Fruit fly (Drosophila melanogaster) whole organism, embryonic: ENCODE results near the gene CG31687.

ENCODE experiments used
- ATbp ChIP-seq: fragments of 200-800 bp; sonication (Bioruptor generic); optimal IDR thresholded peaks from 2 replicates; lab custom pipeline; 2017; ENCODE audit warnings: missing biosample characterization, mild to moderate bottlenecking, missing genetic modification characterization, missing genetic modification reagents
- Antp ChIP-seq: fragments of 200-800 bp; sonication (Bioruptor generic); optimal IDR thresholded peaks from 3 replicates; lab custom pipeline; 2016; ENCODE audit warnings: missing biosample characterization, missing genetic modification characterization
- Awh ChIP-seq: fragments of 200-800 bp; sonication (Bioruptor generic); IDR thresholded peaks from 2 replicates; pipeline ENCODE4, ENCODE4 v1.3.6; 2022; ENCODE audit warnings: missing biosample characterization, missing genetic modification characterization
- Bdp1 ChIP-seq: fragments of 200-800 bp; sonication (Bioruptor generic); optimal IDR thresholded peaks from 3 replicates; lab custom pipeline; 2016; ENCODE audit warnings: missing biosample characterization, missing genetic modification characterization
- CG1024 ChIP-seq: fragments of 200-800 bp; sonication (Bioruptor generic); IDR thresholded peaks from 2 replicates; pipeline ENCODE4 v1.3.6; 2022; ENCODE audit warnings: missing biosample characterization, missing genetic modification characterization
- CG10959 ChIP-seq: fragments of 200-800 bp; sonication (Bioruptor generic); IDR thresholded peaks from 2 replicates; pipeline ENCODE4 v1.3.6; 2022; ENCODE audit warnings: missing biosample characterization, missing genetic modification characterization
- CG11398 ChIP-seq: fragments of 200-800 bp; sonication (Bioruptor generic); optimal IDR thresholded peaks from 2 replicates; lab custom pipeline; 2016; ENCODE audit warnings: missing biosample characterization, missing genetic modification characterization
- CG15601 ChIP-seq: fragments of 200-800 bp; sonication (Bioruptor generic); optimal IDR thresholded peaks from 3 replicates; lab custom pipeline; 2019; ENCODE audit warnings: missing biosample characterization, mild to moderate bottlenecking, missing genetic modification characterization, moderate library complexity
- CG1603 ChIP-seq: fragments of 200-800 bp; sonication (Bioruptor generic); optimal IDR thresholded peaks from 2 replicates; lab custom pipeline; 2019; ENCODE audit warnings: missing biosample characterization, mild to moderate bottlenecking, missing genetic modification characterization, moderate library complexity
- CG3407 ChIP-seq: fragments of 200-800 bp; sonication (Bioruptor generic); optimal IDR thresholded peaks from 2 replicates; lab custom pipeline; 2018; ENCODE audit warnings: missing biosample characterization, mild to moderate bottlenecking, missing genetic modification characterization
- CG34224 ChIP-seq: fragments of 200-800 bp; sonication (Bioruptor generic); IDR thresholded peaks from 3 replicates; pipeline ENCODE4 v1.3.6; 2022; ENCODE audit warnings: missing biosample characterization, missing genetic modification characterization; ENCODE audit not compliant: partially characterized antibody
- CG5953 ChIP-seq: fragments of 200-800 bp; sonication (Bioruptor generic); IDR thresholded peaks from 2 replicates; pipeline ENCODE4 v1.3.6; 2022; ENCODE audit warnings: missing biosample characterization, missing genetic modification characterization
- CG8290 ChIP-seq, 3 experiments: fragments of 200-800 bp; sonication (Bioruptor generic); optimal IDR thresholded peaks; 2 replicates each; lab custom pipeline; 2016 to 2019; ENCODE audit warnings: missing biosample characterization in 3 of 3, missing genetic modification characterization in 3 of 3, mild to moderate bottlenecking in 2 of 3, moderate library complexity in 1 of 3
- D19A ChIP-seq: fragments of 200-800 bp; optimal IDR thresholded peaks from 3 replicates; lab custom pipeline; 2019; ENCODE audit warnings: missing biosample characterization, mild to moderate bottlenecking, missing genetic modification characterization, moderate library complexity
- Dek ChIP-seq: fragments of 200-800 bp; sonication (Bioruptor generic); optimal IDR thresholded peaks from 3 replicates; lab custom pipeline; 2019; ENCODE audit warnings: missing biosample characterization, mild to moderate bottlenecking, missing genetic modification characterization, moderate library complexity
- Drgx ChIP-seq: fragments of 200-800 bp; sonication (Bioruptor generic); IDR thresholded peaks from 2 replicates; pipeline ENCODE4 v1.3.6; 2022; ENCODE audit warnings: missing biosample characterization, missing genetic modification characterization
- ERR ChIP-seq: fragments of 200-800 bp; sonication (Bioruptor generic); optimal IDR thresholded peaks from 2 replicates; lab custom pipeline; 2016; ENCODE audit warnings: missing biosample characterization, missing genetic modification characterization
- Ets65A ChIP-seq: fragments of 200-800 bp; sonication (Bioruptor generic); peaks from one replicate; lab custom pipeline; 2016; ENCODE audit warnings: missing biosample characterization, missing genetic modification characterization
- HLH3B ChIP-seq: fragments of 200-800 bp; sonication (Bioruptor generic); IDR thresholded peaks from 2 replicates; pipeline ENCODE4 v1.3.6; 2022; ENCODE audit warnings: missing biosample characterization, missing genetic modification characterization
- HLHmδ ChIP-seq: fragments of 200-800 bp; sonication (Bioruptor generic); optimal IDR thresholded peaks from 2 replicates; lab custom pipeline; 2018; ENCODE audit warnings: missing biosample characterization, mild to moderate bottlenecking, missing genetic modification characterization, moderate library complexity
- Lhr ChIP-seq: fragments of 200-800 bp; sonication (Bioruptor generic); optimal IDR thresholded peaks from 3 replicates; lab custom pipeline; 2017; ENCODE audit warnings: mild to moderate bottlenecking, missing biosample characterization, missing genetic modification reagents, missing genetic modification characterization
- MESR4 ChIP-seq: fragments of 200-800 bp; sonication (Bioruptor generic); optimal IDR thresholded peaks from 2 replicates; lab custom pipeline; 2018; ENCODE audit warnings: missing biosample characterization, mild to moderate bottlenecking, missing genetic modification characterization, moderate library complexity
- Med ChIP-seq: fragments of 200-800 bp; sonication (Bioruptor generic); peaks from one replicate; lab custom pipeline; 2016; ENCODE audit warnings: missing biosample characterization, missing genetic modification characterization, mild to moderate bottlenecking, inconsistent platforms, moderate library complexity
- Myb ChIP-seq: fragments of 200-800 bp; sonication (Bioruptor generic); optimal IDR thresholded peaks from 2 replicates; lab custom pipeline; 2016; ENCODE audit warnings: missing biosample characterization, missing genetic modification characterization
- Neu2 ChIP-seq: fragments of 200-800 bp; sonication (Bioruptor generic); optimal IDR thresholded peaks from 3 replicates; lab custom pipeline; 2016; ENCODE audit warnings: missing biosample characterization, missing genetic modification characterization, borderline replicate concordance
- Oaz ChIP-seq: fragments of 200-800 bp; sonication (Bioruptor generic); IDR thresholded peaks from 2 replicates; pipeline ENCODE4 v1.3.6; 2022; ENCODE audit warnings: missing biosample characterization, missing genetic modification characterization
- Opbp ChIP-seq: fragments of 200-800 bp; sonication (Bioruptor generic); IDR thresholded peaks from 3 replicates; pipeline ENCODE4 v1.3.6; 2022; ENCODE audit warnings: missing biosample characterization, missing genetic modification characterization; ENCODE audit not compliant: partially characterized antibody
- Tbp ChIP-seq: fragments of >200 bp; optimal IDR thresholded peaks from 2 replicates; lab custom pipeline; 2018; ENCODE audit warnings: missing biosample characterization, missing genetic modification characterization
- Xrp1 ChIP-seq: fragments of 200-800 bp; sonication (Bioruptor generic); IDR thresholded peaks from 2 replicates; pipeline ENCODE4 v1.3.6; 2022; ENCODE audit warnings: missing biosample characterization, missing genetic modification characterization
- bsh ChIP-seq, 2 experiments: fragments of 200-800 bp; sonication (Bioruptor generic); optimal IDR thresholded peaks; 2 replicates each; lab custom pipeline; 2017 to 2018; ENCODE audit warnings: mild to moderate bottlenecking in 2 of 2, missing biosample characterization in 2 of 2, missing genetic modification characterization in 2 of 2, moderate library complexity in 1 of 2
- ci ChIP-seq: fragments of 200-800 bp; sonication (Bioruptor generic); IDR thresholded peaks from 3 replicates; pipeline ENCODE4 v1.3.6; 2022; ENCODE audit warnings: missing biosample characterization, missing genetic modification characterization
- en ChIP-seq: fragments of 200-800 bp; sonication (Bioruptor generic); optimal IDR thresholded peaks from 2 replicates; lab custom pipeline; 2016; ENCODE audit warnings: missing biosample characterization, missing genetic modification characterization
- h ChIP-seq: fragments of >200 bp; optimal IDR thresholded peaks from 2 replicates; lab custom pipeline; 2017
- hkb ChIP-seq, 2 experiments: fragments of 200-800 bp in 1 of 2; fragments of >200 bp in 1 of 2; sonication (Bioruptor generic) in 1 of 2; IDR thresholded peaks in 1 of 2; optimal IDR thresholded peaks in 1 of 2; 2 replicates each; pipeline versions ENCODE4 v1.3.6 to Lab custom; 2017 to 2022; ENCODE audit warnings: missing biosample characterization in 1 of 2, missing genetic modification characterization in 1 of 2
- lov ChIP-seq, 2 experiments: fragments of 200-800 bp in 1 of 2; fragments of >200 bp in 1 of 2; sonication (Bioruptor generic) in 1 of 2; IDR thresholded peaks in 1 of 2; optimal IDR thresholded peaks in 1 of 2; 2 replicates in 1 of 2; 3 replicates in 1 of 2; pipeline versions ENCODE4 v1.3.6 to Lab custom; 2017 to 2022; ENCODE audit warnings: missing biosample characterization in 1 of 2, missing genetic modification characterization in 1 of 2
- sc ChIP-seq, 3 experiments: fragments of >200 bp in 2 of 3; fragments of 200-800 bp in 1 of 3; sonication (Bioruptor generic) in 1 of 3; optimal IDR thresholded peaks; 2 replicates in 2 of 3; 3 replicates in 1 of 3; lab custom pipeline; 2017; ENCODE audit warnings: mild to moderate bottlenecking in 1 of 3, missing biosample characterization in 1 of 3, missing genetic modification characterization in 1 of 3, missing genetic modification reagents in 1 of 3
- so ChIP-seq: fragments of 200-800 bp; sonication (Bioruptor generic); IDR thresholded peaks from 3 replicates; pipeline ENCODE4 v1.3.6; 2022; ENCODE audit warnings: missing biosample characterization, missing genetic modification characterization
- vvl ChIP-seq: fragments of 200-800 bp; sonication (Bioruptor generic); IDR thresholded peaks from 2 replicates; pipeline ENCODE4 v1.3.6; 2022; ENCODE audit warnings: missing biosample characterization, missing genetic modification characterization
- z ChIP-seq: fragments of 200-800 bp; sonication (Bioruptor generic); IDR thresholded peaks from 3 replicates; pipeline ENCODE4 v1.3.6; 2022; ENCODE audit warnings: missing biosample characterization, missing genetic modification characterization

Gene CG31687

dm6 chr2L:20431210-20431609, 18.8 kb upstream of the CG31687 start:
- TF ChIP-seq Xrp1 (GFP tag; lab: Robert Waterston, UW), result peak; percentile 28; the same call in 1 of the 2 replicates
- 0 out of 3 replicates have a peak, but pooled peaks have one; percentile 38 for TF ChIP-seq ci (GFP tag; lab: Robert Waterston, UW)
- no peak for TF ChIP-seq Tbp (GFP tag; lab: Kevin White, UChicago)
- TF ChIP-seq Awh (GFP tag; lab: Robert Waterston, UW), result 0 out of 2 replicates have a peak, but pooled peaks have one; percentile 22
- peak; percentile 48 for TF ChIP-seq Ets65A (GFP tag; lab: Kevin White, UChicago)
- 0 out of 2 replicates have a peak, but pooled peaks have one; percentile 6 for TF ChIP-seq Oaz (GFP tag; lab: Robert Waterston, UW)
- TF ChIP-seq Antp, result no peak
- TF ChIP-seq HLH3B (GFP tag; lab: Robert Waterston, UW), result peak; percentile 25; the same call in 1 of the 2 replicates
- TF ChIP-seq vvl (GFP tag; lab: Robert Waterston, UW), result 0 out of 2 replicates have a peak, but pooled peaks have one; percentile 6
- no peak for TF ChIP-seq sc (optimal IDR thresholded peaks at IDR 0.05; lab: Kevin White, UChicago)
- TF ChIP-seq sc (GFP tag; optimal IDR thresholded peaks at IDR 0.05; lab: Kevin White, UChicago), result peak; percentile 14
- TF ChIP-seq Opbp, result no peak
- no peak for TF ChIP-seq Lhr
- no peak for TF ChIP-seq hkb (optimal IDR thresholded peaks at IDR 0.05; lab: Kevin White, UChicago)
- 0 out of 2 replicates have a peak, but pooled peaks have one; percentile 12 for TF ChIP-seq hkb (GFP tag; IDR thresholded peaks at IDR 0.05; lab: Robert Waterston, UW)
- no peak for TF ChIP-seq Dek (tag; lab: Kevin White, UChicago)
- peak; percentile 32 for TF ChIP-seq ATbp
- TF ChIP-seq so (GFP tag; lab: Robert Waterston, UW), result no peak
- no peak for TF ChIP-seq Myb
- TF ChIP-seq CG1603 (tag; lab: Kevin White, UChicago), result peak; percentile 25
- TF ChIP-seq z (GFP tag; lab: Robert Waterston, UW), result 0 out of 3 replicates have a peak, but pooled peaks have one; percentile 7
- no peak for TF ChIP-seq MESR4 (GFP tag; lab: Kevin White, UChicago)
- no peak for TF ChIP-seq lov (optimal IDR thresholded peaks at IDR 0.05; lab: Kevin White, UChicago)
- 0 out of 3 replicates have a peak, but pooled peaks have one; percentile 18 for TF ChIP-seq lov (GFP tag; IDR thresholded peaks at IDR 0.05; lab: Robert Waterston, UW)
- no peak for TF ChIP-seq HLHmδ
- peak in 1 of 2 experiments; percentile 5 for TF ChIP-seq bsh (GFP tag; optimal IDR thresholded peaks at IDR 0.05; lab: Kevin White, UChicago)
- no peak for TF ChIP-seq en (GFP tag; lab: Kevin White, UChicago)
- TF ChIP-seq h (lab: Kevin White, UChicago), result no peak
- TF ChIP-seq CG34224 (GFP tag; lab: Robert Waterston, UW), result no peak
- TF ChIP-seq CG11398 (GFP tag; lab: Kevin White, UChicago), result no peak
- 0 out of 2 replicates have a peak, but pooled peaks have one; percentile 6 for TF ChIP-seq CG10959
- no peak for TF ChIP-seq CG8290 (GFP tag; optimal IDR thresholded peaks at IDR 0.05; lab: Kevin White, UChicago)
- peak in 1 of 2 experiments; percentile 28 for TF ChIP-seq CG8290 (tag; optimal IDR thresholded peaks at IDR 0.05; lab: Kevin White, UChicago)
- TF ChIP-seq CG3407 (GFP tag; lab: Kevin White, UChicago), result peak; percentile 29
- TF ChIP-seq Med (GFP tag; lab: Kevin White, UChicago), result peak; percentile 49
- TF ChIP-seq ERR, result peak; percentile 46
- TF ChIP-seq CG1024 (GFP tag; lab: Robert Waterston, UW), result peak; percentile 16; the same call in 1 of the 2 replicates

- TF ChIP-seq Drgx (GFP tag; lab: Robert Waterston, UW) (peak; percentile 30; the same call in 1 of the 2 replicates), Bdp1 (GFP tag; lab: Kevin White, UChicago) (no peak)
Observed at dm6 chr2L:20434779-20435178, 15.2 kb upstream of the CG31687 start.

dm6 chr2L:20435199-20435598, 14.8 kb upstream of the CG31687 start:
- TF ChIP-seq CG5953 (no peak), Neu2 (no peak), CG15601 (no peak), D19A (tag; lab: Kevin White, UChicago) (no peak)
